Worm (Caenorhabditis elegans) whole organism, young adult: ENCODE measurements around the gene sos-1.
"Not testable (repeated sequence)": the region's sequence is repeated elsewhere in the genome, so short reads cannot be mapped to it uniquely, and the experiment has no call there.

Experiments used
- B0261.1 ChIP-seq: sonication (generic microtip); optimal IDR thresholded peaks from 2 replicates; lab custom pipeline; 2016; ENCODE audit warnings: mild to moderate bottlenecking, missing genetic modification characterization, moderate library complexity, missing compliant biosample characterization
- C17E4.6 ChIP-seq: fragments of 200-800 bp; sonication (Bioruptor generic); IDR thresholded peaks from 2 replicates; pipeline ENCODE4 v1.3.6; 2022; ENCODE audit warnings: missing genetic modification reagents, missing genetic modification characterization, missing compliant biosample characterization
- F10E7.11 ChIP-seq: sonication (generic microtip); optimal IDR thresholded peaks from 2 replicates; lab custom pipeline; 2017; ENCODE audit warnings: mild to moderate bottlenecking, missing genetic modification characterization, moderate library complexity, missing compliant biosample characterization
- F33H1.4 ChIP-seq: fragments of 200-800 bp; sonication (Bioruptor generic); IDR thresholded peaks from 2 replicates; pipeline ENCODE4 v1.3.6; 2022; ENCODE audit warnings: missing genetic modification reagents, missing genetic modification characterization, missing compliant biosample characterization
- F37B4.10 ChIP-seq: fragments of 200-800 bp; sonication (Bioruptor generic); IDR thresholded peaks from 2 replicates; pipeline ENCODE4 v1.3.6; 2022; ENCODE audit warnings: missing genetic modification characterization, missing compliant biosample characterization
- F57A8.1 ChIP-seq: fragments of 200-800 bp; sonication (Bioruptor generic); optimal IDR thresholded peaks from 2 replicates; lab custom pipeline; 2018; ENCODE audit warnings: mild to moderate bottlenecking, missing genetic modification characterization, moderate library complexity, missing compliant biosample characterization
- F57C9.4 ChIP-seq: sonication (generic microtip); optimal IDR thresholded peaks from 2 replicates; lab custom pipeline; 2017; ENCODE audit warnings: mild to moderate bottlenecking, missing genetic modification characterization, missing compliant biosample characterization
- Y95B8A.8 ChIP-seq: fragments of 200-800 bp; sonication (Bioruptor generic); IDR thresholded peaks from 2 replicates; pipeline ENCODE4 v1.3.6; 2022; ENCODE audit warnings: missing genetic modification reagents, missing genetic modification characterization, missing compliant biosample characterization
- akir-1 ChIP-seq: fragments of 200-800 bp; sonication (Bioruptor generic); optimal IDR thresholded peaks from 2 replicates; lab custom pipeline; 2018; ENCODE audit warnings: mild to moderate bottlenecking, missing genetic modification characterization, moderate library complexity, missing compliant biosample characterization
- attf-6 ChIP-seq: fragments of 200-800 bp; sonication (Bioruptor generic); IDR thresholded peaks from 2 replicates; pipeline ENCODE4 v1.3.6; 2022; ENCODE audit warnings: missing genetic modification reagents, missing genetic modification characterization, missing compliant biosample characterization
- cebp-2 ChIP-seq: fragments of 200-800 bp; sonication (Bioruptor generic); IDR thresholded peaks from 2 replicates; pipeline ENCODE4 v1.3.6; 2022; ENCODE audit warnings: missing genetic modification characterization, missing compliant biosample characterization
- ceh-27 ChIP-seq: fragments of 200-800 bp; sonication (Bioruptor generic); optimal IDR thresholded peaks from 2 replicates; lab custom pipeline; 2018; ENCODE audit warnings: mild to moderate bottlenecking, missing genetic modification characterization, moderate library complexity, missing compliant biosample characterization
- ceh-91 ChIP-seq: fragments of 200-800 bp; sonication (Bioruptor generic); IDR thresholded peaks from 2 replicates; pipeline ENCODE4 v1.3.6; 2022; ENCODE audit warnings: missing genetic modification reagents, missing genetic modification characterization, missing compliant biosample characterization
- die-1 ChIP-seq: sonication (generic microtip); optimal IDR thresholded peaks from 2 replicates; lab custom pipeline; 2016; ENCODE audit warnings: missing genotype, mild to moderate bottlenecking, missing genetic modification characterization, missing compliant biosample characterization
- dox-1 ChIP-seq: fragments of 200-800 bp; sonication (Bioruptor generic); IDR thresholded peaks from 2 replicates; pipeline ENCODE4 v1.3.6; 2022; ENCODE audit warnings: missing genetic modification reagents, missing genetic modification characterization, missing compliant biosample characterization
- fkh-3 ChIP-seq: sonication (generic microtip); optimal IDR thresholded peaks from 2 replicates; lab custom pipeline; 2016; ENCODE audit warnings: mild to moderate bottlenecking, missing genetic modification characterization, missing compliant biosample characterization
- gei-17 ChIP-seq: fragments of 200-800 bp; sonication (Bioruptor generic); optimal IDR thresholded peaks from 2 replicates; lab custom pipeline; 2018; ENCODE audit warnings: mild to moderate bottlenecking, missing genetic modification characterization, missing compliant biosample characterization
- lin-26 ChIP-seq: fragments of 200-800 bp; sonication (Bioruptor generic); IDR thresholded peaks from 2 replicates; pipeline ENCODE4 v1.3.6; 2022; ENCODE audit warnings: missing genetic modification reagents, missing genetic modification characterization, missing compliant biosample characterization
- lin-40 ChIP-seq: sonication (generic microtip); optimal IDR thresholded peaks from 2 replicates; lab custom pipeline; 2016; ENCODE audit warnings: missing genetic modification characterization, mild to moderate bottlenecking, missing compliant biosample characterization, missing genotype, missing genetic modification reagents
- lin-54 ChIP-seq: fragments of 200-800 bp; sonication (Bioruptor generic); optimal IDR thresholded peaks from 2 replicates; lab custom pipeline; 2018; ENCODE audit warnings: mild to moderate bottlenecking, missing genetic modification characterization, missing compliant biosample characterization
- madf-8 ChIP-seq: fragments of 200-800 bp; sonication (Bioruptor generic); conservative IDR thresholded peaks from 2 replicates; pipeline ENCODE4 v1.3.6; 2022; ENCODE audit warnings: missing genetic modification reagents, missing genetic modification characterization, missing compliant biosample characterization
- mes-4 ChIP-seq: sonication (generic microtip); optimal IDR thresholded peaks from 2 replicates; lab custom pipeline; 2016; ENCODE audit warnings: missing genotype, missing genetic modification characterization, missing compliant biosample characterization
- mxl-1 ChIP-seq: sonication (generic microtip); optimal IDR thresholded peaks from 2 replicates; lab custom pipeline; 2016; ENCODE audit warnings: missing genetic modification characterization, missing compliant biosample characterization
- nfyb-1 ChIP-seq: fragments of 200-800 bp; sonication (Bioruptor generic); IDR thresholded peaks from 2 replicates; pipeline ENCODE4 v1.3.6; 2022; ENCODE audit warnings: missing genetic modification reagents, missing genetic modification characterization, missing compliant biosample characterization
- repo-1 ChIP-seq: sonication (generic microtip); optimal IDR thresholded peaks from 2 replicates; lab custom pipeline; 2017; ENCODE audit warnings: mild to moderate bottlenecking, missing genetic modification characterization, missing compliant biosample characterization
- tlf-1 ChIP-seq: fragments of 200-800 bp; sonication (Bioruptor generic); optimal IDR thresholded peaks from 2 replicates; lab custom pipeline; 2018; ENCODE audit warnings: mild to moderate bottlenecking, missing genetic modification characterization, missing compliant biosample characterization
- zfh-2 ChIP-seq: fragments of 200-800 bp; sonication (Bioruptor generic); conservative IDR thresholded peaks from 2 replicates; pipeline ENCODE4 v1.3.6; 2022; ENCODE audit warnings: missing genetic modification reagents, missing genetic modification characterization, missing compliant biosample characterization
- ztf-25 ChIP-seq: fragments of 200-800 bp; sonication (Bioruptor generic); IDR thresholded peaks from 2 replicates; pipeline ENCODE4 v1.3.6; 2022; ENCODE audit warnings: missing genetic modification reagents, missing genetic modification characterization, missing compliant biosample characterization

sos-1 gene

ce11 chrV:4575458-4575857, 26.4 kb upstream of the sos-1 start:
- TF ChIP-seq B0261.1 (tag; lab: Kevin White, UChicago), result no peak
- no peak for TF ChIP-seq akir-1 (GFP tag; lab: Kevin White, UChicago)
- no peak for TF ChIP-seq lin-40
- TF ChIP-seq nfyb-1 (GFP tag; lab: Robert Waterston, UW), result no peak
- no peak for TF ChIP-seq gei-17
- TF ChIP-seq ceh-27 (GFP tag; lab: Kevin White, UChicago), result no peak
- no peak for TF ChIP-seq repo-1 (tag; lab: Kevin White, UChicago)
- TF ChIP-seq mes-4 (tag; lab: Kevin White, UChicago), result no peak
- TF ChIP-seq dox-1 (GFP tag; lab: Robert Waterston, UW), result no peak

- not testable (repeated sequence) for TF ChIP-seq madf-8 (GFP tag; lab: Robert Waterston, UW); F57C9.4 (tag; lab: Kevin White, UChicago); die-1 (tag; lab: Kevin White, UChicago)
Measured at ce11 chrV:4573824-4574223, 24.7 kb upstream of the sos-1 start, which contains the start of gene hpo-39. Gene hpo-39 (minus strand): TSS chrV:4573924.

ce11 chrV:4571997-4572396, 22.9 kb upstream of the sos-1 start:
- TF ChIP-seq attf-6 (GFP tag; lab: Robert Waterston, UW) (no peak), B0261.1 (tag; lab: Kevin White, UChicago) (no peak), nfyb-1 (GFP tag; lab: Robert Waterston, UW) (peak; percentile 72), mxl-1 (no peak)

ce11 chrV:4570833-4571232, 21.7 kb upstream of the sos-1 start, which contains the start of gene Y61A9LA.3:
Gene Y61A9LA.3 (plus strand): TSS chrV:4571133.
- no peak for TF ChIP-seq fkh-3 (tag; lab: Kevin White, UChicago)
- no peak for TF ChIP-seq ztf-25 (GFP tag; lab: Robert Waterston, UW)
- TF ChIP-seq Y95B8A.8 (GFP tag; lab: Robert Waterston, UW), result no peak
- no peak for TF ChIP-seq lin-26 (GFP tag; lab: Robert Waterston, UW)
- TF ChIP-seq C17E4.6, result no peak
- TF ChIP-seq ceh-27 (GFP tag; lab: Kevin White, UChicago), result no peak
- TF ChIP-seq, all 124 proteins: peak for 0

ce11 chrV:4569999-4570627, 21.0 kb upstream of the sos-1 start, which contains the start of gene sut-2:
Gene sut-2 (minus strand): TSS chrV:4570049.
- TF ChIP-seq F57A8.1 (GFP tag; lab: Kevin White, UChicago) (no peak), tlf-1 (no peak), akir-1 (GFP tag; lab: Kevin White, UChicago) (no peak), cebp-2 (GFP tag; lab: Robert Waterston, UW) (no peak), F37B4.10 (GFP tag; lab: Robert Waterston, UW) (no peak), F10E7.11 (tag; lab: Kevin White, UChicago) (no peak), F33H1.4 (GFP tag; lab: Robert Waterston, UW) (no peak)

ce11 chrV:4562493-4562892, 13.4 kb upstream of the sos-1 start:
- TF ChIP-seq fkh-3 (tag; lab: Kevin White, UChicago) (no peak), lin-54 (no peak), zfh-2 (GFP tag; lab: Robert Waterston, UW) (peak; percentile 58), F10E7.11 (tag; lab: Kevin White, UChicago) (no peak), ceh-91 (no peak)
